Worm (Caenorhabditis elegans) whole organism, late embryonic: ENCODE results near the gene srj-1.

Source experiments
- C38D4.7 ChIP-seq: fragments of 200-800 bp; sonication (Bioruptor generic); optimal IDR thresholded peaks from 2 replicates; lab custom pipeline; 2018; ENCODE audit warnings: mild to moderate bottlenecking, missing genetic modification characterization, moderate library complexity, missing compliant biosample characterization
- F13H6.1 ChIP-seq: sonication (generic microtip); optimal IDR thresholded peaks from 2 replicates; lab custom pipeline; 2016; ENCODE audit warnings: missing genetic modification characterization, missing compliant biosample characterization
- K09A11.1 ChIP-seq: sonication (generic microtip); optimal IDR thresholded peaks from 2 replicates; lab custom pipeline; 2017; ENCODE audit warnings: antibody characterized with exemption, mild to moderate bottlenecking, missing genetic modification characterization, missing compliant biosample characterization; ENCODE audit not compliant: insufficient read depth
- Y22D7AL.16 ChIP-seq: sonication (generic microtip); optimal IDR thresholded peaks from 2 replicates; lab custom pipeline; 2016; ENCODE audit warnings: missing genetic modification characterization, missing compliant biosample characterization
- ceh-14 ChIP-seq: sonication (generic microtip); optimal IDR thresholded peaks from 2 replicates; lab custom pipeline; 2016; ENCODE audit warnings: missing genotype, missing genetic modification characterization, missing compliant biosample characterization
- ceh-18 ChIP-seq: sonication (generic microtip); optimal IDR thresholded peaks from 2 replicates; lab custom pipeline; 2016; ENCODE audit warnings: missing genetic modification characterization, missing compliant biosample characterization
- ceh-2 ChIP-seq: sonication (generic microtip); optimal IDR thresholded peaks from 2 replicates; lab custom pipeline; 2016; ENCODE audit warnings: missing genotype, missing genetic modification characterization, missing compliant biosample characterization
- ceh-22 ChIP-seq: sonication (generic microtip); optimal IDR thresholded peaks from 2 replicates; lab custom pipeline; 2017; ENCODE audit warnings: missing biosample characterization, missing genetic modification characterization
- ceh-31 ChIP-seq: sonication (generic microtip); optimal IDR thresholded peaks from 2 replicates; lab custom pipeline; 2016; ENCODE audit warnings: missing genetic modification characterization, missing compliant biosample characterization
- ceh-34 ChIP-seq: sonication (generic microtip); optimal IDR thresholded peaks from 2 replicates; lab custom pipeline; 2016; ENCODE audit warnings: mild to moderate bottlenecking, missing genetic modification characterization, missing compliant biosample characterization
- ceh-45 ChIP-seq: fragments of 200-800 bp; sonication (Bioruptor generic); IDR thresholded peaks from 2 replicates; pipeline ENCODE4 v1.3.6; 2022; ENCODE audit warnings: missing genetic modification reagents, missing genetic modification characterization, missing compliant biosample characterization
- fkh-10 ChIP-seq: fragments of 150-350 bp; optimal IDR thresholded peaks from 2 replicates; lab custom pipeline; 2014; ENCODE audit warnings: missing biosample characterization, missing genetic modification reagents, missing genetic modification characterization
- gmeb-2 ChIP-seq: sonication (generic microtip); optimal IDR thresholded peaks from 2 replicates; lab custom pipeline; 2016; ENCODE audit warnings: missing genetic modification characterization, inconsistent platforms, missing compliant biosample characterization
- hlh-13 ChIP-seq: fragments of 200-800 bp; sonication (Bioruptor generic); optimal IDR thresholded peaks from 2 replicates; lab custom pipeline; 2018; ENCODE audit warnings: mild to moderate bottlenecking, missing genetic modification characterization, missing compliant biosample characterization
- hlh-30 ChIP-seq: sonication (generic microtip); optimal IDR thresholded peaks from 2 replicates; lab custom pipeline; 2017; ENCODE audit warnings: antibody characterized with exemption, missing genetic modification characterization, missing compliant biosample characterization; ENCODE audit not compliant: insufficient read depth
- hlh-6 ChIP-seq: sonication (generic microtip); optimal IDR thresholded peaks from 2 replicates; lab custom pipeline; 2016; ENCODE audit warnings: missing genotype, missing genetic modification characterization, missing compliant biosample characterization
- mec-3 ChIP-seq: sonication (generic microtip); optimal IDR thresholded peaks from 2 replicates; lab custom pipeline; 2016; ENCODE audit warnings: borderline replicate concordance, missing genetic modification characterization, missing compliant biosample characterization
- npax-4 ChIP-seq: sonication (generic microtip); optimal IDR thresholded peaks from 2 replicates; lab custom pipeline; 2016; ENCODE audit warnings: missing genetic modification characterization, missing compliant biosample characterization
- pax-1 ChIP-seq: fragments of 150-350 bp; optimal IDR thresholded peaks from 2 replicates; lab custom pipeline; 2014; ENCODE audit warnings: missing biosample characterization, missing genetic modification characterization
- pqm-1 ChIP-seq: sonication (generic microtip); optimal IDR thresholded peaks from 2 replicates; lab custom pipeline; 2016; ENCODE audit warnings: missing genetic modification characterization, missing compliant biosample characterization
- ref-2 ChIP-seq: sonication (generic microtip); optimal IDR thresholded peaks from 2 replicates; lab custom pipeline; 2016; ENCODE audit warnings: missing genetic modification characterization, missing compliant biosample characterization
- rnt-1 ChIP-seq: sonication (generic microtip); optimal IDR thresholded peaks from 2 replicates; lab custom pipeline; 2016; ENCODE audit warnings: missing genetic modification characterization, missing compliant biosample characterization
- sox-4 ChIP-seq: sonication (generic microtip); optimal IDR thresholded peaks from 2 replicates; lab custom pipeline; 2017; ENCODE audit warnings: mild to moderate bottlenecking, missing genetic modification characterization, inconsistent platforms, missing compliant biosample characterization
- syd-9 ChIP-seq: sonication (generic microtip); optimal IDR thresholded peaks from 2 replicates; lab custom pipeline; 2016; ENCODE audit warnings: mild to moderate bottlenecking, missing genetic modification characterization, moderate library complexity, missing compliant biosample characterization
- tbx-2 ChIP-seq: sonication (generic microtip); optimal IDR thresholded peaks from 2 replicates; lab custom pipeline; 2016; ENCODE audit warnings: missing genetic modification characterization, missing compliant biosample characterization
- tbx-7 ChIP-seq: sonication (generic microtip); optimal IDR thresholded peaks from 2 replicates; lab custom pipeline; 2016; ENCODE audit warnings: missing genotype, missing genetic modification characterization, missing compliant biosample characterization
- unc-3 ChIP-seq, 2 experiments: fragments of 200-800 bp in 1 of 2; sonication (Bioruptor generic) in 1 of 2; sonication (generic microtip) in 1 of 2; conservative IDR thresholded peaks in 1 of 2; optimal IDR thresholded peaks in 1 of 2; 2 replicates each; pipeline versions ENCODE4 v1.3.6 to Lab custom; 2016 to 2022; ENCODE audit warnings: missing compliant biosample characterization in 2 of 2, missing genetic modification characterization in 2 of 2, missing genetic modification reagents in 1 of 2
- unc-55 ChIP-seq: sonication (generic microtip); optimal IDR thresholded peaks from 2 replicates; lab custom pipeline; 2017; ENCODE audit warnings: missing biosample characterization, missing genetic modification reagents, missing genetic modification characterization
- unc-86 ChIP-seq: sonication (generic microtip); optimal IDR thresholded peaks from 2 replicates; lab custom pipeline; 2016; ENCODE audit warnings: missing genetic modification characterization, missing compliant biosample characterization

srj-1 gene

DNA sequence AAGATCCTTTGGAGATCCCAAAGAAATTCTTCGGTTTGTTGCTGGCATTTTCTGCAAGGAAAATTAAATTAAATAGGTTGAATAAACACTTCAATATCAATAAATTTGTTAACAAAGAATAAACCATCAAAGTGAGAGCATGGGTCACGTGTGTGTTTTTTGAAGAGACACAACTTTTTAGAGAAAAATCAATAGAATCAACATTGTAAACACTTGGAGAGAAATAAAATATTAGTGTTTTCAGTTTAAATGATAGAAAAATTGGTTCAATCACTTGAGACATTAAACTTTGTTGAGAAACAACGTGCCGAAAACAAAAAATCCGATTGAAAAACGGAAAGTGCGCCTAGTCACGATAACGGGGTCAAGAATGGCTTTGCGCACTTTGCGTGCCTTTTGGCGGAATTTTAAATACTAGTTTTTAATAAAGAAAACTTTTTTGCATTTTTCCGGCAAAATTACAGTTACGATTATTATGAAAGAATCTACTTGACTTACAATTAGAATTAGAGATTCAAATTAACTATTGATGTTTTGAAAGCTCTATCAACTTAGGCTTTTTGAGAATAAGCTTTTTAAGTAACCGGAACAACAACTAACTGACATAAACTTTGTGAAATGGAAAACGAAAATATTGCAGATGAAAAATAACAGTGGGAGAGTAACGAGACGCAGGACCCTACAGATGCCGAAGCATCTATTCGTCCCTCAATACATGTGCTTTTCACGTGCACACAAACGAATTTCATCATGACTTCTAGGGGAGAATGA is 3.6 kb downstream of the srj-1 start, which contains the start of gene ZK829.7 (continued):
- TF ChIP-seq ceh-34 (tag; lab: Kevin White, UChicago) (no peak), sox-4 (tag; lab: Kevin White, UChicago) (no peak), ceh-2 (tag; lab: Kevin White, UChicago) (no peak), pax-1 (peak; percentile 41), F13H6.1 (no peak)

DNA sequence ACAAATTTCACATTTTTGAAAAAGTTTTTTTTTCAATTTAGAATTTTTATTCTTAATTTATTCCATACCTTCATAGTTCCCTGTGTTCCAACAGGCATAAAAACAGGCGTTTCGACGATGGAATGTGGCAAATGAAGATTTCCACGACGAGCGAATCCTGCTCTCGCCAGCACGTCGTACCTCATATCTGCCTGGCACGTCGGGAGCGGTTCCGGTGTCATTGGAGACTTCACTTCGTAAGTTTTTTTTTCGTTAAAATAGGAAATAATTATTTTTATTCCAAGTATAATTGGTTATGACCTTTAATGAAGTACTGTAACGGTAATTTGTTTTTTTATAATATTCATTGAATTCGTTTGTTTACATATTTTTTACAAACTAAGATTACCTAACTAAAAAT is 5.7 kb downstream of the srj-1 start, which contains the start of gene tgt-1:
tgt-1 (minus strand) TSS at position 232 of the 400 bp plus-strand sequence.
- no peak for TF ChIP-seq F13H6.1
- TF ChIP-seq K09A11.1 (tag; lab: Kevin White, UChicago), result no peak
- no peak for TF ChIP-seq fkh-10 (GFP tag; lab: Kevin White, UChicago)
- TF ChIP-seq ceh-22, result no peak
- no peak for TF ChIP-seq Y22D7AL.16
- no peak for TF ChIP-seq hlh-6 (tag; lab: Kevin White, UChicago)
- no peak for TF ChIP-seq ceh-14
- no peak for TF ChIP-seq unc-3 (GFP tag; conservative IDR thresholded peaks at IDR 0.05; lab: Robert Waterston, UW)
- TF ChIP-seq unc-3 (tag; optimal IDR thresholded peaks at IDR 0.05; lab: Kevin White, UChicago), result no peak
- TF ChIP-seq pqm-1 (tag; lab: Kevin White, UChicago), result no peak
- TF ChIP-seq tbx-2 (tag; lab: Kevin White, UChicago), result no peak
- TF ChIP-seq ref-2 (tag; lab: Kevin White, UChicago), result no peak
- TF ChIP-seq C38D4.7 (GFP tag; lab: Kevin White, UChicago), result no peak
- no peak for TF ChIP-seq rnt-1 (tag; lab: Kevin White, UChicago)
- TF ChIP-seq unc-55 (GFP tag; lab: Kevin White, UChicago), result no peak
- no peak for TF ChIP-seq unc-86 (tag; lab: Kevin White, UChicago)
- no peak for TF ChIP-seq syd-9 (tag; lab: Kevin White, UChicago)
- no peak for TF ChIP-seq hlh-13 (GFP tag; lab: Kevin White, UChicago)
- TF ChIP-seq, all 69 proteins: peak for 0

DNA sequence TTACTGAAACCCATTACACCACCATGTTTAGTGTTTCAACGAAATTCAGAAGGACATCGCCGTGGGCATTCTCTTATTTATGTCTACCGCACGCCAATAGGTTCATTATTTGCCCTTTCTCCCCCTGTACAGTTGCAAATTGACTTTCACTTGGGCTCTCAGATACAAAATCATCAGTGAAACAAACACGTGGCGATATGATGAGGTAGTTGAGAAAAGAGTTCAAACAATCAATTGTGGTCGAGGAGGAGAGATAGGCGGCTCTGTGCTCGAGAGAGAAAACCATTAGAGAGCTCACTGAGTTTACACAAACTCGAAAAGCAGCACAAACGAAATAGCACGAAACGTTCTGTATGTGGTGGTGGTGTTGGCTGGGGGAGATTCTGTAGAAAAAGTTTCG is 8.2 kb downstream of the srj-1 start:
- TF ChIP-seq unc-55 (GFP tag; lab: Kevin White, UChicago), result no peak
- TF ChIP-seq ceh-18 (tag; lab: Kevin White, UChicago), result peak; percentile 4
- no peak for TF ChIP-seq C38D4.7 (GFP tag; lab: Kevin White, UChicago)
- TF ChIP-seq hlh-30 (tag; lab: Kevin White, UChicago), result no peak
- no peak for TF ChIP-seq mec-3 (tag; lab: Kevin White, UChicago)
- TF ChIP-seq, all 69 proteins: peak for 1

DNA sequence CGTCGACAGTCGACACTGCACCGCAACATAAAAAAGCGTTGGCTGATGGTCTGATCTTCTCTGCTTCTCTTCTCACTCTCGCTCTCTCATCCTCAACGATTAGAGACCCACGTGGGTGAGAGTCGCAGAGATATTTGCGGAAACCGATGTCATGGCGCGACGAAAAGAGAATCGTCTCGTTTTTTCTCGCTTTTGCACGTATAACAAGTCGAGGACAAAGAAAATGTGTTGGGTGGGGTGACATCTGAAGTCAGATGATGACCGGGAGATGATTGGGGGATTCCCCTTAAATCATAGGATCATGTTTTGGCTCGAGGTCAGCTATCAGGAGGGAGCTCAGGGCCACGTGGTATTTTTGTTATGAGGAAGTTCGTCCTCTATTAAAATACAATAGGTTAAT is 8.8 kb downstream of the srj-1 start:
- TF ChIP-seq hlh-30 (tag; lab: Kevin White, UChicago), result peak; percentile 68
- TF ChIP-seq pqm-1 (tag; lab: Kevin White, UChicago), result peak; percentile 50
- no peak for TF ChIP-seq tbx-7 (tag; lab: Kevin White, UChicago)
- TF ChIP-seq unc-55 (GFP tag; lab: Kevin White, UChicago), result peak; percentile 37
- TF ChIP-seq ref-2 (tag; lab: Kevin White, UChicago), result no peak
- peak; percentile 85 for TF ChIP-seq ceh-18 (tag; lab: Kevin White, UChicago)
- TF ChIP-seq, all 69 proteins: peak for 4

DNA sequence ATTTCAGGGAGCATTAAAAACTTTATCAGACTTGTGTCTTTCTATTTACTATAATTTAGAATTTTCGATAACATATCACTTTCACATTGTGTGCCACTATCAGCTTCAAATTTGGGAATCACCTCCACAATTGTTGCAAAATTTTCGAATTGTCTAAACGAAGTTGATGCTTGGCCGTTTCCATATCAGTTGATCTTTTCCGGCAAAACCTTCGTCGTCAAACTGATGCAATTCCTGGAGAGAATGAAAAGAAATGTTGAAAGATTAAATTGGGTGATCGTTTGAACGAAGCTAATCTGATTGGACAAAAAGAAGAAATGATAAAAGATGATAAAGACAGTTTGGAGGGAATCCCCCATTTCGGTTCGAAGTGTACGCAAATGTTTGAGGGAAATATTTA is 9.6 kb downstream of the srj-1 start:
- TF ChIP-seq gmeb-2, result no peak
- no peak for TF ChIP-seq ceh-45 (GFP tag; lab: Robert Waterston, UW)
- TF ChIP-seq npax-4, result no peak
- no peak for TF ChIP-seq ceh-31 (tag; lab: Kevin White, UChicago)
- TF ChIP-seq unc-55 (GFP tag; lab: Kevin White, UChicago), result no peak
